Worm (Caenorhabditis elegans) whole organism, young adult: ENCODE measurements around the gene cnt-2.

ENCODE experiments used
- B0336.3 ChIP-seq: fragments of 200-800 bp; sonication (Bioruptor generic); IDR thresholded peaks from 2 replicates; pipeline ENCODE4 v1.3.6; 2022; ENCODE audit warnings: missing genetic modification characterization, missing compliant biosample characterization
- C17E4.6 ChIP-seq: fragments of 200-800 bp; sonication (Bioruptor generic); IDR thresholded peaks from 2 replicates; pipeline ENCODE4 v1.3.6; 2022; ENCODE audit warnings: missing genetic modification reagents, missing genetic modification characterization, missing compliant biosample characterization
- D2030.7 ChIP-seq: fragments of 200-800 bp; sonication (Bioruptor generic); IDR thresholded peaks from 2 replicates; pipeline ENCODE4 v1.3.6; 2022; ENCODE audit warnings: missing genetic modification reagents, missing genetic modification characterization, missing compliant biosample characterization
- F10E7.11 ChIP-seq: sonication (generic microtip); optimal IDR thresholded peaks from 2 replicates; lab custom pipeline; 2017; ENCODE audit warnings: mild to moderate bottlenecking, missing genetic modification characterization, moderate library complexity, missing compliant biosample characterization
- F22D6.2 ChIP-seq: sonication (generic microtip); optimal IDR thresholded peaks from 2 replicates; lab custom pipeline; 2016; ENCODE audit warnings: mild to moderate bottlenecking, missing genetic modification characterization, missing compliant biosample characterization
- F23B12.7 ChIP-seq: sonication (generic microtip); optimal IDR thresholded peaks from 2 replicates; lab custom pipeline; 2017; ENCODE audit warnings: missing genetic modification characterization, mild to moderate bottlenecking, missing compliant biosample characterization, antibody characterized with exemption, moderate library complexity; ENCODE audit not compliant: insufficient read depth
- F52B5.7 ChIP-seq: sonication (generic microtip); optimal IDR thresholded peaks from 2 replicates; lab custom pipeline; 2016; ENCODE audit warnings: mild to moderate bottlenecking, missing genetic modification characterization, missing compliant biosample characterization
- F57C9.4 ChIP-seq: sonication (generic microtip); optimal IDR thresholded peaks from 2 replicates; lab custom pipeline; 2017; ENCODE audit warnings: mild to moderate bottlenecking, missing genetic modification characterization, missing compliant biosample characterization
- K11D2.4 ChIP-seq: fragments of 200-800 bp; sonication (Bioruptor generic); IDR thresholded peaks from 2 replicates; pipeline ENCODE4 v1.3.6; 2022; ENCODE audit warnings: missing genetic modification reagents, missing genetic modification characterization, missing compliant biosample characterization
- K12H6.12 ChIP-seq: fragments of 200-800 bp; sonication (Bioruptor generic); optimal IDR thresholded peaks from 2 replicates; lab custom pipeline; 2018; ENCODE audit warnings: mild to moderate bottlenecking, missing genetic modification characterization, missing compliant biosample characterization
- T07F8.4 ChIP-seq: sonication (generic microtip); optimal IDR thresholded peaks from 2 replicates; lab custom pipeline; 2016; ENCODE audit warnings: mild to moderate bottlenecking, missing genetic modification characterization, moderate library complexity, missing compliant biosample characterization
- Y53F4B.3 ChIP-seq: fragments of 200-800 bp; sonication (Bioruptor generic); IDR thresholded peaks from 2 replicates; pipeline ENCODE4 v1.3.6; 2022; ENCODE audit warnings: missing genetic modification reagents, missing genetic modification characterization, missing compliant biosample characterization
- Y53G8AR.9 ChIP-seq: fragments of 200-800 bp; sonication (Bioruptor generic); conservative IDR thresholded peaks from 2 replicates; pipeline ENCODE4 v1.3.6; 2022; ENCODE audit warnings: missing genetic modification reagents, missing genetic modification characterization, missing compliant biosample characterization
- aptf-3 ChIP-seq: fragments of 200-800 bp; sonication (Bioruptor generic); IDR thresholded peaks from 2 replicates; pipeline ENCODE4 v1.3.6; 2022; ENCODE audit warnings: missing genetic modification characterization, missing compliant biosample characterization
- atf-7 ChIP-seq: sonication (generic microtip); optimal IDR thresholded peaks from 2 replicates; lab custom pipeline; 2017; ENCODE audit warnings: mild to moderate bottlenecking, missing genetic modification characterization, missing compliant biosample characterization
- attf-3 ChIP-seq: fragments of 200-800 bp; sonication (Bioruptor generic); conservative IDR thresholded peaks from 2 replicates; pipeline ENCODE4 v1.3.6; 2022; ENCODE audit warnings: missing genetic modification reagents, missing genetic modification characterization, missing compliant biosample characterization
- bed-2 ChIP-seq: fragments of 200-800 bp; sonication (Bioruptor generic); IDR thresholded peaks from 2 replicates; pipeline ENCODE4 v1.3.6; 2022; ENCODE audit warnings: missing genetic modification reagents, missing genetic modification characterization, missing compliant biosample characterization
- ceh-40 ChIP-seq: fragments of 200-800 bp; sonication (Bioruptor generic); IDR thresholded peaks from 2 replicates; pipeline ENCODE4 v1.3.6; 2022; ENCODE audit warnings: missing genetic modification characterization, missing compliant biosample characterization
- ceh-58 ChIP-seq: fragments of 200-800 bp; sonication (Bioruptor generic); IDR thresholded peaks from 2 replicates; pipeline ENCODE4 v1.3.6; 2022; ENCODE audit warnings: missing genetic modification characterization, missing compliant biosample characterization
- chd-7 ChIP-seq: sonication (generic microtip); optimal IDR thresholded peaks from 2 replicates; lab custom pipeline; 2016; ENCODE audit warnings: mild to moderate bottlenecking, missing genetic modification characterization, moderate library complexity, missing compliant biosample characterization
- die-1 ChIP-seq: sonication (generic microtip); optimal IDR thresholded peaks from 2 replicates; lab custom pipeline; 2016; ENCODE audit warnings: missing genotype, mild to moderate bottlenecking, missing genetic modification characterization, missing compliant biosample characterization
- efl-1 ChIP-seq: fragments of 150-350 bp; optimal IDR thresholded peaks from 2 replicates; lab custom pipeline; 2014; ENCODE audit warnings: missing biosample characterization, missing genetic modification reagents, missing genetic modification characterization
- egl-44 ChIP-seq: fragments of 200-800 bp; sonication (Bioruptor generic); IDR thresholded peaks from 2 replicates; pipeline ENCODE4 v1.3.6; 2022; ENCODE audit warnings: missing genetic modification reagents, missing genetic modification characterization, missing compliant biosample characterization
- fkh-3 ChIP-seq: sonication (generic microtip); optimal IDR thresholded peaks from 2 replicates; lab custom pipeline; 2016; ENCODE audit warnings: mild to moderate bottlenecking, missing genetic modification characterization, missing compliant biosample characterization
- hmg-1.2 ChIP-seq: fragments of 200-800 bp; sonication (Bioruptor generic); IDR thresholded peaks from 2 replicates; pipeline ENCODE4 v1.3.6; 2022; ENCODE audit warnings: missing genetic modification reagents, missing genetic modification characterization, missing compliant biosample characterization
- hsf-1 ChIP-seq: fragments of 200-800 bp; sonication (Bioruptor generic); IDR thresholded peaks from 2 replicates; pipeline ENCODE4 v1.3.6; 2022; ENCODE audit warnings: missing genetic modification reagents, missing genetic modification characterization, missing compliant biosample characterization
- lin-26 ChIP-seq: fragments of 200-800 bp; sonication (Bioruptor generic); IDR thresholded peaks from 2 replicates; pipeline ENCODE4 v1.3.6; 2022; ENCODE audit warnings: missing genetic modification reagents, missing genetic modification characterization, missing compliant biosample characterization
- lin-35 ChIP-seq, 3 experiments: fragments of 150-350 bp in 2 of 3; sonication (generic microtip) in 1 of 3; optimal IDR thresholded peaks; 2 replicates each; lab custom pipeline; 2014 to 2018; ENCODE audit warnings: missing biosample characterization in 3 of 3, missing genetic modification characterization in 3 of 3, missing genetic modification reagents in 3 of 3
- lsl-1 ChIP-seq: fragments of 200-800 bp; sonication (Bioruptor generic); optimal IDR thresholded peaks from 2 replicates; lab custom pipeline; 2018; ENCODE audit warnings: mild to moderate bottlenecking, missing genetic modification characterization, moderate library complexity, missing compliant biosample characterization
- madf-10 ChIP-seq: sonication (generic microtip); optimal IDR thresholded peaks from 2 replicates; lab custom pipeline; 2016; ENCODE audit warnings: mild to moderate bottlenecking, missing genetic modification characterization, missing compliant biosample characterization
- madf-3 ChIP-seq: fragments of 200-800 bp; sonication (Bioruptor generic); IDR thresholded peaks from 2 replicates; pipeline ENCODE4 v1.3.6; 2022; ENCODE audit warnings: missing genetic modification reagents, missing genetic modification characterization, missing compliant biosample characterization
- mcd-1 ChIP-seq: fragments of 200-800 bp; sonication (Bioruptor generic); IDR thresholded peaks from 2 replicates; pipeline ENCODE4 v1.3.6; 2022; ENCODE audit warnings: missing genetic modification reagents, missing genetic modification characterization, missing compliant biosample characterization
- mxl-1 ChIP-seq: sonication (generic microtip); optimal IDR thresholded peaks from 2 replicates; lab custom pipeline; 2016; ENCODE audit warnings: missing genetic modification characterization, missing compliant biosample characterization
- nfyb-1 ChIP-seq: fragments of 200-800 bp; sonication (Bioruptor generic); IDR thresholded peaks from 2 replicates; pipeline ENCODE4 v1.3.6; 2022; ENCODE audit warnings: missing genetic modification reagents, missing genetic modification characterization, missing compliant biosample characterization
- nhr-120 ChIP-seq: fragments of 200-800 bp; sonication (Bioruptor generic); IDR thresholded peaks from 2 replicates; pipeline ENCODE4 v1.3.6; 2022; ENCODE audit warnings: missing genetic modification characterization, missing compliant biosample characterization
- nhr-80 ChIP-seq: sonication (generic microtip); optimal IDR thresholded peaks from 2 replicates; lab custom pipeline; 2016; ENCODE audit warnings: missing genetic modification characterization, missing compliant biosample characterization
- nhr-90 ChIP-seq: sonication (generic microtip); optimal IDR thresholded peaks from 2 replicates; lab custom pipeline; 2016; ENCODE audit warnings: missing genotype, mild to moderate bottlenecking, missing genetic modification characterization, missing compliant biosample characterization
- pbrm-1 ChIP-seq: fragments of 200-800 bp; sonication (Bioruptor generic); IDR thresholded peaks from 2 replicates; pipeline ENCODE4 v1.3.6; 2022; ENCODE audit warnings: missing genetic modification reagents, missing genetic modification characterization, missing compliant biosample characterization
- pha-4 ChIP-seq: fragments of 150-350 bp; sonication (generic microtip); optimal IDR thresholded peaks from 2 replicates; lab custom pipeline; 2014; ENCODE audit warnings: missing biosample characterization, missing genetic modification reagents, missing genetic modification characterization
- rcor-1 ChIP-seq: fragments of 200-800 bp; sonication (Bioruptor generic); IDR thresholded peaks from 2 replicates; pipeline ENCODE4 v1.3.6; 2022; ENCODE audit warnings: missing genetic modification reagents, missing genetic modification characterization, missing compliant biosample characterization
- rec-8 ChIP-seq, 2 experiments: sonication (generic microtip); optimal IDR thresholded peaks; 2 replicates each; lab custom pipeline; 2016; ENCODE audit warnings: mild to moderate bottlenecking in 2 of 2, missing genetic modification characterization in 2 of 2, missing genetic modification reagents in 2 of 2, missing genotype in 2 of 2, missing biosample characterization in 1 of 2, missing compliant biosample characterization in 1 of 2, moderate library complexity in 1 of 2
- repo-1 ChIP-seq: sonication (generic microtip); optimal IDR thresholded peaks from 2 replicates; lab custom pipeline; 2017; ENCODE audit warnings: mild to moderate bottlenecking, missing genetic modification characterization, missing compliant biosample characterization
- sdz-38 ChIP-seq: sonication (generic microtip); optimal IDR thresholded peaks from 2 replicates; lab custom pipeline; 2016; ENCODE audit warnings: missing genotype, missing genetic modification characterization, missing compliant biosample characterization
- snpc-1.3 ChIP-seq: sonication (generic microtip); optimal IDR thresholded peaks from 2 replicates; lab custom pipeline; 2017; ENCODE audit warnings: missing genetic modification characterization, mild to moderate bottlenecking, missing compliant biosample characterization, antibody characterized with exemption, moderate library complexity, missing genotype, missing genetic modification reagents; ENCODE audit not compliant: insufficient read depth
- somi-1 ChIP-seq: fragments of 200-800 bp; sonication (Bioruptor generic); optimal IDR thresholded peaks from 2 replicates; lab custom pipeline; 2018; ENCODE audit warnings: mild to moderate bottlenecking, missing genetic modification characterization, missing compliant biosample characterization
- tlf-1 ChIP-seq: fragments of 200-800 bp; sonication (Bioruptor generic); optimal IDR thresholded peaks from 2 replicates; lab custom pipeline; 2018; ENCODE audit warnings: mild to moderate bottlenecking, missing genetic modification characterization, missing compliant biosample characterization
- unc-130 ChIP-seq: sonication (generic microtip); optimal IDR thresholded peaks from 2 replicates; lab custom pipeline; 2016; ENCODE audit warnings: missing genetic modification reagents, missing genetic modification characterization, missing compliant biosample characterization
- unc-62 ChIP-seq: fragments of 150-350 bp; optimal IDR thresholded peaks from 2 replicates; lab custom pipeline; 2014; ENCODE audit warnings: missing biosample characterization, missing genetic modification reagents, missing genetic modification characterization
- xnd-1 ChIP-seq: sonication (generic microtip); optimal IDR thresholded peaks from 2 replicates; lab custom pipeline; 2016; ENCODE audit warnings: missing genotype, missing genetic modification reagents, missing genetic modification characterization, missing compliant biosample characterization

cnt-2 gene

DNA sequence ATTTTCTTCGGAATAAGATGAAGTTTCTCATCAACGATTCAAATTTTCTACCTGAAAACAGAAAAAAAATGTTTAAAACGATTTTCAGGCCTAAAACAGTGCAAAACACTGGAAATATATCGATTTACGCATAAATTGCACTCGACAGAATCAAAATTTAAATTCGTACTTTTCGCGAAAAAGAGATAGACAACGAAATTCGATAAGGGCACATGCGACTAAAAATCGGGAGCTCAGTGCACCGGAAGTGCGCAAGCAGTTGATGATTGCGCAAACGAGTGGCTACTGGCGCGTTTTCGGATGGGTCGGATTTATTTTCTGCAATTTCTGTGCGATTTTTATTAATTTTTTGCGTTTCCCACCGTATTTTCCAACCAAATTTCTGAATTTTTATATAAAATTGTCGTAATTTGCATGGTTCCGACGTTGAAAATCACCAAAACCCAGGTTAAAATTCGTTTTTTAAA, 52.2 kb downstream of the cnt-2 start, which contains the start of the genes Y39A1A.21 and Y39A1A.22 (continued):
- TF ChIP-seq unc-130 (GFP tag; lab: Kevin White, UChicago) (no peak), unc-62 (GFP tag; lab: Kevin White, UChicago) (no peak), mxl-1 (no peak), D2030.7 (GFP tag; lab: Robert Waterston, UW) (peak; percentile 42; the same call in 1 of the 2 replicates), Y53G8AR.9 (GFP tag; lab: Robert Waterston, UW) (peak; percentile 91), F22D6.2 (no peak), somi-1 (GFP tag; lab: Kevin White, UChicago) (no peak), F52B5.7 (tag; lab: Kevin White, UChicago) (no peak), repo-1 (tag; lab: Kevin White, UChicago) (peak; percentile 37), rec-8 (tag; optimal IDR thresholded peaks at IDR 0.05; lab: Kevin White, UChicago) (no peak), F10E7.11 (no peak), T07F8.4 (tag; lab: Kevin White, UChicago) (no peak), K11D2.4 (GFP tag; lab: Robert Waterston, UW) (peak; percentile 74), nhr-80 (peak; percentile 70), rcor-1 (GFP tag; lab: Robert Waterston, UW) (peak; percentile 79), fkh-3 (no peak), aptf-3 (GFP tag; lab: Robert Waterston, UW) (no peak), attf-3 (GFP tag; lab: Robert Waterston, UW) (0 out of 2 replicates have a peak, but pooled peaks have one; percentile 31), Y53F4B.3 (GFP tag; lab: Robert Waterston, UW) (no peak), K12H6.12 (tag; lab: Kevin White, UChicago) (peak; percentile 11), sdz-38 (no peak), snpc-1.3 (tag; lab: Kevin White, UChicago) (no peak), pha-4 (tag; lab: Kevin White, UChicago) (peak; percentile 2), chd-7 (tag; lab: Kevin White, UChicago) (peak; percentile 50), tlf-1 (GFP tag; lab: Kevin White, UChicago) (peak; percentile 69), ceh-40 (no peak), madf-10 (peak; percentile 16), lin-35 (GFP tag; optimal IDR thresholded peaks at IDR 0.05; lab: Kevin White, UChicago) (peak in 1 of 3 experiments; percentile 78), nhr-120 (no peak), madf-3 (GFP tag; lab: Robert Waterston, UW) (0 out of 2 replicates have a peak, but pooled peaks have one; percentile 43), die-1 (tag; lab: Kevin White, UChicago) (no peak), efl-1 (peak; percentile 28), hmg-1.2 (GFP tag; lab: Robert Waterston, UW) (peak; percentile 46), B0336.3 (peak; percentile 70), nfyb-1 (GFP tag; lab: Robert Waterston, UW) (peak; percentile 88), mcd-1 (GFP tag; lab: Robert Waterston, UW) (peak; percentile 89), C17E4.6 (GFP tag; lab: Robert Waterston, UW) (no peak), bed-2 (GFP tag; lab: Robert Waterston, UW) (no peak), atf-7 (peak; percentile 58), xnd-1 (peak; percentile 63), pbrm-1 (GFP tag; lab: Robert Waterston, UW) (peak; percentile 74), egl-44 (peak; percentile 65; the same call in 1 of the 2 replicates), F23B12.7 (tag; lab: Kevin White, UChicago) (peak; percentile 55), nhr-90 (tag; lab: Kevin White, UChicago) (no peak), ceh-58 (GFP tag; lab: Robert Waterston, UW) (no peak), hsf-1 (GFP tag; lab: Robert Waterston, UW) (0 out of 2 replicates have a peak, but pooled peaks have one; percentile 37), lin-26 (GFP tag; lab: Robert Waterston, UW) (no peak), lsl-1 (GFP tag; lab: Kevin White, UChicago) (peak; percentile 71), F57C9.4 (tag; lab: Kevin White, UChicago) (no peak)
